Fruit fly (Drosophila melanogaster) Kc167 (cell line): ENCODE results near the gene gb.

ENCODE experiments used
- Myc ChIP-seq: fragments of >200 bp; optimal IDR thresholded peaks from 2 replicates; lab custom pipeline; 2017; ENCODE audit warnings: missing external identifiers
- Sin3A ChIP-seq: fragments of >200 bp; optimal IDR thresholded peaks from 2 replicates; lab custom pipeline; 2018; ENCODE audit warnings: missing external identifiers
- h ChIP-seq: fragments of >200 bp; optimal IDR thresholded peaks from 3 replicates; lab custom pipeline; 2018; ENCODE audit warnings: missing external identifiers
- insv ChIP-seq: fragments of >200 bp; optimal IDR thresholded peaks from 3 replicates; lab custom pipeline; 2018; ENCODE audit warnings: missing external identifiers
- psq ChIP-seq: fragments of >200 bp; optimal IDR thresholded peaks from 2 replicates; lab custom pipeline; 2017; ENCODE audit warnings: missing external identifiers
- ttk ChIP-seq: sonication (Bioruptor generic); optimal IDR thresholded peaks from 2 replicates; lab custom pipeline; 2017; ENCODE audit warnings: missing external identifiers

dm6 chr3R:27151516-27151823 lies 39.4 kb upstream of the gb start, which contains the start of gene Men-b:
- no peak for TF ChIP-seq psq (lab: Kevin White, UChicago)
- no peak for TF ChIP-seq h (lab: Kevin White, UChicago)
- TF ChIP-seq insv (lab: Kevin White, UChicago): no peak
- TF ChIP-seq Myc (lab: Kevin White, UChicago): no peak
- no peak for TF ChIP-seq Sin3A (lab: Kevin White, UChicago)
- TF ChIP-seq ttk (lab: Kevin White, UChicago): no peak
